Fruit fly (Drosophila melanogaster): ENCODE results near the gene Ets98B.

dm6 chr3R:27699540-27700228, 36.7 kb upstream of the Ets98B start, which contains the start of gene ALiX:
- no peak for TF ChIP-seq Hr39 (GFP tag; optimal IDR thresholded peaks at IDR 0.05)
- no peak for TF ChIP-seq fd85E (GFP tag; optimal IDR thresholded peaks at IDR 0.05)
- TF ChIP-seq Sox102F (GFP tag; optimal IDR thresholded peaks at IDR 0.05), result no peak
- no peak for TF ChIP-seq CG8632 (GFP tag; optimal IDR thresholded peaks at IDR 0.05)
- TF ChIP-seq CG4318 (GFP tag; optimal IDR thresholded peaks at IDR 0.05), result no peak
- no peak for TF ChIP-seq fd59A (GFP tag; optimal IDR thresholded peaks at IDR 0.05)
